Fruit fly (Drosophila melanogaster): ENCODE results near the gene Pde11.

- TF ChIP-seq CG8478 (optimal IDR thresholded peaks at IDR 0.05) (no peak), EcR (GFP tag; optimal IDR thresholded peaks at IDR 0.05) (no peak), usp (GFP tag; optimal IDR thresholded peaks at IDR 0.05) (no peak), psq (optimal IDR thresholded peaks at IDR 0.05) (no peak)
These were observed 83.2 kb downstream of the Pde11 start for dm6 chr2L:18506923-18507322.

All from whole organism.